Fruit fly (Drosophila melanogaster) whole organism: ENCODE measurements around the gene CG3662.

Experiments used
- CG8478 ChIP-seq: fragments of >200 bp; optimal IDR thresholded peaks from 2 replicates; lab custom pipeline; 2018; ENCODE audit warnings: inconsistent platforms
- Dll ChIP-seq: fragments of >200 bp; optimal IDR thresholded peaks from 2 replicates; lab custom pipeline; 2017
- EcR ChIP-seq, 2 experiments: fragments of >200 bp; optimal IDR thresholded peaks; 2 replicates each; lab custom pipeline; 2017; ENCODE audit warnings: missing biosample characterization in 2 of 2, missing genetic modification characterization in 2 of 2, missing genetic modification reagents in 2 of 2
- pan ChIP-seq: fragments of >200 bp; optimal IDR thresholded peaks from 2 replicates; lab custom pipeline; 2017
- psq ChIP-seq: fragments of >200 bp; optimal IDR thresholded peaks from 2 replicates; lab custom pipeline; 2017
- usp ChIP-seq: fragments of >200 bp; optimal IDR thresholded peaks from 2 replicates; lab custom pipeline; 2017; ENCODE audit warnings: missing biosample characterization, missing genetic modification characterization, mixed read lengths

Gene CG3662

DNA sequence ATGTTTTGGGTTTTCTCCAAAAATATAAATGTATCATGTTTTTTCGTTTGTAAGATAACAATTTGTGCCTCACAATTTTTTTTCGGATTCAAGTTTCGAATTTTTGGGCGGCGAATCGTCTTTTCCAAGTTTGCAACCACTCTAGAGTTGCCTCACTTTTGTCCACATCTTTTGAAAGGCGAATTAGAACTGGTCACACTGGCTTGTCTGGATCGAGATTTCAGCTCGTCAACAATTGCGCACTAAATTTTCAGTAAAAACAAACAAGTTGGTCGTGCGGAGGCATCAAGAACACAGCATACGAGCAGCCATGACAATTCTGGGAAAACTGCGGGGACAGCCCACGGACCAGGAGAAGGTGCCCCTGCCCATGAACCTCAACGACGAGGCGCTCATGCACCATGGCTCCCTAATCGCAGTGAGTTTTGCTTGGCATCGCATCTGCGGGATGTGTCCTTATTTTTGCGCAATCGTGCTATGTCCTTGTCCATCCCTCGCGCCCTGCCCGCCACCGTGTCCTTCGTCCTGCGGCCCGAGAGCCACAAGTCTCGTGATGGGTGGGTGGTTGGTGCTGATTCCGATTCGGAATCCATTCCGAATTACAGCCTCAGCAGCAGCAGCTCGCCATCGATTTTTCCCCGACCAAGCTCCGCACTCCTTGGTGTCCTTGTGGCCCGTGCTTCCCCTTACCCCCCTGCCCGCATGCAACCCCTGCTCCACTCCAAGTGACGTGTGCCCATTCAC is at the start of gene CG3662:
TSS of gene CG3662 (plus strand) at position 48 of the 744 bp plus-strand sequence.
- TF ChIP-seq usp (GFP tag; lab: Kevin White, UChicago): no peak
- no peak for TF ChIP-seq EcR (GFP tag; optimal IDR thresholded peaks at IDR 0.05; lab: Kevin White, UChicago)
- no peak for TF ChIP-seq psq (lab: Kevin White, UChicago)
- TF ChIP-seq CG8478 (lab: Kevin White, UChicago): no peak
- no peak for TF ChIP-seq Dll (lab: Kevin White, UChicago)
- no peak for TF ChIP-seq pan (lab: Kevin White, UChicago)

DNA sequence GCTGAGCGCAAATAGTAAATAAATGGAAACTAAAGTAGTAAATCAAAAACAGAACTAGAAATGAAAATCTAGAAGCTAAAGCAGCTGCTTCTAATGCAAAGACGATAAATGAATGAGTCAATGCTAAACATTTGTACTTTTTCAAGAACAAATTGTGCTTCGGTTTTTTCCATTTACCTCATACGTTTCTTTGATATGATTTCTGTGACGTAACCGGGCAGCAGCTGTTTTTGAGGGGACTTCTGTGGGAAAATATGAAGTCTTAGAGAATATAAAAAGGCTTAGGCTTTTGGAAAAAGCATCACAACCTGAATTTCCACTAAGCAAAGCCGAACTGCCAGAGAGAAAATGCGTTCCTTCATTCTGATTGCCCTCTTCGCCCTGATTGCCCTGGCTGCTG is 47.8 kb upstream of the CG3662 start, which contains the start of gene CG12506:
TSS of gene CG12506 (plus strand) at position 301 of the 400 bp plus-strand sequence.
- TF ChIP-seq psq (lab: Kevin White, UChicago) (no peak), EcR (GFP tag; optimal IDR thresholded peaks at IDR 0.05; lab: Kevin White, UChicago) (no peak), pan (lab: Kevin White, UChicago) (no peak), usp (GFP tag; lab: Kevin White, UChicago) (no peak), Dll (lab: Kevin White, UChicago) (no peak), CG8478 (lab: Kevin White, UChicago) (no peak)

DNA sequence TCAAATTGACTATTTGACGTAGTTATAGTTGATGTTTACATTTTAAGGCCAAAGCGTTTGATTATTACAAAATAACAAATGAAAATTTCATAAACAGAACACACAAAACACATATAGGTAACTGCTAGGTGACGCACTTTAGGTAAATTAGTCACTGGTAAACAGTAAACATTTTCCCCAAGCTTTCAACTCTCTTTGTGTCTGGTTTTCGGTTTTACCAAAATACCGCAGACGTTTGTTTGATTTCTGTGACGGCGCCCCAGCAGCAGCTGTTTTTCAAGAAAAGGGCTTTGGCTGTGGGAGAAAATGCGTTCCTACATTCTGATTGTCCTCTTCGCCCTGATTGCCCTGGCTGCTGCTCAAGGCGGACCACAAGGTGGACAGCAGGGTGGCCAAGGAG is 44.9 kb upstream of the CG3662 start, which contains the start of gene CG13946:
TSS of gene CG13946 (plus strand) at position 301 of the 400 bp plus-strand sequence.
- TF ChIP-seq psq (lab: Kevin White, UChicago) (no peak), pan (lab: Kevin White, UChicago) (no peak), CG8478 (lab: Kevin White, UChicago) (no peak), usp (GFP tag; lab: Kevin White, UChicago) (no peak), EcR (GFP tag; optimal IDR thresholded peaks at IDR 0.05; lab: Kevin White, UChicago) (no peak), Dll (lab: Kevin White, UChicago) (no peak)

DNA sequence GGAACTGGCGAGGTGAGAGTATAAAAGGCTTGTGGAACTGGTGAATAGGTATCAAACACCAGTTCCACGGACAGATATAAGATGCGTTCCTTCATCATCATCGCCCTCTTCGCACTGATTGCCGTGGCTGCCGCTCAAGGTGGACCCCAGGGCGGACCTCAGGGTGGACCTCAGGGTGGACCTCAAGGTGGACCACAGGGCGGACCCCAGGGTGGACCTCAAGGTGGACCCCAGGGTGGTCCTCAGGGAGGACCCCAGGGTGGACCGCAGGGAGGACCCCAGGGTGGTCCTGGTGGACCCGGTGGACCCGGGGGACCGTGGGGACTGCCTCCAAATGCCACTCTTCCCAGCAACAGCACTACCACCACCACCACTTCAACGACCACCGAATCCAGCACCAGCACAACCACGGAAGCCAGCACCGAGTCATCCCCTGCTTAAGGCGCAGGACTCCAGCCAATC is 41.9 kb upstream of the CG3662 start, which contains the start of gene CG13947:
TSS of gene CG13947 (plus strand) at position 51 of the 462 bp plus-strand sequence.
- TF ChIP-seq psq (lab: Kevin White, UChicago) (no peak), CG8478 (lab: Kevin White, UChicago) (no peak), usp (GFP tag; lab: Kevin White, UChicago) (no peak), EcR (GFP tag; optimal IDR thresholded peaks at IDR 0.05; lab: Kevin White, UChicago) (no peak), pan (lab: Kevin White, UChicago) (no peak), Dll (lab: Kevin White, UChicago) (no peak)

DNA sequence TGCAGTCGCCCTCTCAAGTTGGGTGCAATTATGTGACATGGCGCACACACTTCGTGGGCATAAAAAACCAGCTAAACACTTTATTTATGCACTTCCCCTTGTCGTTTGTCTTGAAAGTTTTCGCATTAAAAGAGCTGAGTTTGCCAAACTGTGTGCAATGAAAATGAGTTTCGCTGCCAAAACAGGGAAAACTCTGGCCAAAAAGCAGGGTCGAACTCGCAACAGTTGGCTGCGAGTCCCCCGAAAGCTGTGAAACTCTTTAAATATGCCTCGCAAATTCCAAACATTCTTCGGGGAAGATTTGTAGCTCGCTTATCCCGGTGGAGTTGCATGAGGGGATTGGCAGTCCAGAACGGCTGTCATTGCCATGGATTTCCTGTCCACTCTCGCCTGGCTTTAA is 40.9 kb upstream of the CG3662 start, which contains the start of gene Gr21a:
TSS of gene Gr21a (plus strand) at position 301 of the 400 bp plus-strand sequence.
- TF ChIP-seq psq (lab: Kevin White, UChicago): no peak
- no peak for TF ChIP-seq usp (GFP tag; lab: Kevin White, UChicago)
- TF ChIP-seq CG8478 (lab: Kevin White, UChicago): no peak
- no peak for TF ChIP-seq EcR (GFP tag; optimal IDR thresholded peaks at IDR 0.05; lab: Kevin White, UChicago)

DNA sequence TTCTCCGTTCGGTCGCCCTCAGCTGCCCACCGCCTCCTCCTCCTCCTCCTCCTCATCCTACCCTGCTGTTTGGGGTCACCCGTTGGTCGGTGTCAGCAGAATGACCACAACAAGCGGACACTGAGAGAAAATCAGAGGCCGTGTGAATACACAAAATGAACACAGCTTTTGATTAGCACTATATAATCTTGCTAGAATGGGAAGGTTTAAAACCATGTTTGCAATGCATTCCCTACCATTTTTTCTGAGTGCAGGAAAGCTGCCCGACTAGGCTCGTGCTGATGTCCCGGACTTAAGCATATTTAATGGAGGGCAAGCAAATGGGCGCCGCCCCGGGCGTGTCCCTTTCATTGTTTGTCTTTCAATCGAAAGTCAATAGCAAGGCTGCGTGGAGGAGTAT is 40.2 kb upstream of the CG3662 start:
- TF ChIP-seq CG8478 (lab: Kevin White, UChicago) (no peak), psq (lab: Kevin White, UChicago) (no peak), pan (lab: Kevin White, UChicago) (no peak), EcR (GFP tag; optimal IDR thresholded peaks at IDR 0.05; lab: Kevin White, UChicago) (no peak), usp (GFP tag; lab: Kevin White, UChicago) (no peak), Dll (lab: Kevin White, UChicago) (no peak)

DNA sequence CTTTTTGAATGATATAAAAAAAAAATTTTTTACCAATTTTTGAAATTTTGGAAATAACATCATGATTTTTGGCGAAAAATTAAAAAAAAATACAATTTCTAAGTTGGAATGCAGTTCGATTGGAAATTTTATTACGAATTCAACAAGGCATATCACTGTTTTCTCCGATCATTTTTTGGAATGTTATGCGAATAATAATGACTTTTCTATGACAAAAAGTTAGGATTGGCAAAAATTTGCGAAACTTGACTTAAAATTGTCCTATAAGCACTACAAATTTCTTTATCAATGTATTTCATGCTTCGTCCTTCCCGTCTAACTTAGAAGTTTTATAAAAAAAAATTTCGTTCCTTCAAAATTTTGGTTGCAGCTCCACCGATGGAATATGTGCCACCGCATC is 37.1 kb upstream of the CG3662 start, which contains the start of gene CG3544:
TSS of gene CG3544 (plus strand) at position 301 of the 400 bp plus-strand sequence.
- TF ChIP-seq Dll (lab: Kevin White, UChicago): no peak
- TF ChIP-seq EcR (GFP tag; optimal IDR thresholded peaks at IDR 0.05; lab: Kevin White, UChicago): no peak
- TF ChIP-seq psq (lab: Kevin White, UChicago): no peak
- TF ChIP-seq usp (GFP tag; lab: Kevin White, UChicago): no peak
- TF ChIP-seq CG8478 (lab: Kevin White, UChicago): no peak
- no peak for TF ChIP-seq pan (lab: Kevin White, UChicago)

DNA sequence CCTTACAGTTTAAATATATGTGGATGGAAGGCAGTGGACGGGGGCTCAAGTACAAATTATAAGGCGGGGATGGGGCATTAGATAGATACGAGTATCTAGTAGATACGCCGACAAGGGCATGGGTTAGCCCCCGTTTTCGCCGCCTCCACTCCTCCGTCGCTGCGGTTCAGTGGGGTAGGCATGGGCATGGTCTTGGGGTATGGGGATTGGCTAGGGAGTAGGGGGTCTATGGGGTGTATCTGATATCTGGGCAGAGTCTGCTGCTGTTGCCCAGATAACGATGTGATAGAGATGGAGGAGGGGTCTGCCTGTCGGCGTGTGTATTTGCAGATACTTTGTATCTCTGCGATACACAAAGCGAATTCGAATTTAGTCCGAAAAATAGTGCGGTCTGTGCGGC is 31.1 kb upstream of the CG3662 start:
- TF ChIP-seq usp (GFP tag; lab: Kevin White, UChicago): no peak
- no peak for TF ChIP-seq CG8478 (lab: Kevin White, UChicago)
- no peak for TF ChIP-seq EcR (GFP tag; optimal IDR thresholded peaks at IDR 0.05; lab: Kevin White, UChicago)
- no peak for TF ChIP-seq psq (lab: Kevin White, UChicago)
- no peak for TF ChIP-seq Dll (lab: Kevin White, UChicago)
- TF ChIP-seq pan (lab: Kevin White, UChicago): no peak

DNA sequence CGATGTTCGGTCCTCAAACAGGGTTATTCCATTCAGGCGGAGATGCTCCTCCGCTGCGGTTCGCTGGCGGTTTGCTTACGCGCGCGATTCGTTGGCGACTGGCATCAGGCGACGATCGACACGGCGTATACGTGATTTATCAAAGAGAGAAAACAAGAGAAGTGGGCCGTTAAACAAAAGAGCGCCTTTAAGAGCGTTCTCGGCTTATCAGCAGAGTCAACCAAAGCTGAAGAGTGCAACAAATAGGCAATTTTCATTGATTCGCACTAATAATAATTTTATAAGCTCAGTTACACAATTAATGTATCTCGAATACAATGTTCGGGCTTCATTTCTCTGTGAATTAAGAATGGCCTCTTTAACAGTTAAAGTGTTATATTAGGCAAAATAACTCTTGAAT is 30.4 kb upstream of the CG3662 start, which contains the start of gene Pkg21D:
TSS of gene Pkg21D (minus strand) at position 101 of the 400 bp plus-strand sequence.
- TF ChIP-seq psq (lab: Kevin White, UChicago): no peak
- no peak for TF ChIP-seq EcR (GFP tag; optimal IDR thresholded peaks at IDR 0.05; lab: Kevin White, UChicago)
- no peak for TF ChIP-seq CG8478 (lab: Kevin White, UChicago)
- TF ChIP-seq pan (lab: Kevin White, UChicago): no peak
- no peak for TF ChIP-seq usp (GFP tag; lab: Kevin White, UChicago)
- TF ChIP-seq Dll (lab: Kevin White, UChicago): no peak

DNA sequence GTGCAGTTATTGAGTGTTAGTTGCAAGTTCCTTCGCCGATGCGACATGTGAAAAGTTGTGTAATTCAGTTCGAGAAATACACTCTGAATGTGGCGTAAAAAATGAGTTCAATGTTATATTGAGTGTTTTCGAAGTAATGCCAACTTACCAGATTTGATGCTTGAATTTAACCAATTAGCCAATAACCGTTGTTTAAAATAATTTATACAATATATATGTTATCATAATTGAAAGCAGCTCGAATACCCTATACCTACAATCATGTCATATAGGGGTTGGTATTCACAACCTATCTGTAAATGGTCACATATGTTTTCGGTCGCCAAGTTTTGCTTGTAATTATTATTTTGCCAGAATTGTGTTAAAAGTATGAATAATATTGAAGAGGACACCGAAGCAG is 10.8 kb upstream of the CG3662 start, which contains the start of gene Nnf1b:
TSS of gene Nnf1b (plus strand) at position 301 of the 400 bp plus-strand sequence.
- TF ChIP-seq Dll (lab: Kevin White, UChicago): no peak
- no peak for TF ChIP-seq pan (lab: Kevin White, UChicago)
- TF ChIP-seq psq (lab: Kevin White, UChicago): no peak
- TF ChIP-seq CG8478 (lab: Kevin White, UChicago): no peak
- no peak for TF ChIP-seq EcR (GFP tag; optimal IDR thresholded peaks at IDR 0.05; lab: Kevin White, UChicago)
- no peak for TF ChIP-seq usp (GFP tag; lab: Kevin White, UChicago)

DNA sequence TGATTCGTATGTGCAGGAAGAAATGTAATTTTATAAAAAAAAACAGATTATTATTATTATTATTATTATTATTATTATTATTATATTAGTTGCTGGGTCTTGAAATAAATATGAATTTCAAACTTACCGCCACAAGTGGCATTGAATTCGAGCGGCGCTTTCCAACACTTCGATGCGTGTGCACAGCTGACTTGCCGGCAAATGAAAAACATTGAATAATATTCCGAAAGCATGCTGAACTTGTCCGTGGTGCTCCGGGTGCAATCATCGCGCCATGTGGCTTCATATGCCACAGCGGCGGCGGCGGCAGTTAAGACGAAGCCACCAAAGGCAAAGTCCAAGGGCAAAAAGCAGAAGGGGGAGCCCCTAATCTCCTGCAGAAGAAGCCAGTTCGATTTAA is 9.7 kb upstream of the CG3662 start, which contains the start of gene Dbp21E2:
TSS of gene Dbp21E2 (plus strand) at position 180 of the 400 bp plus-strand sequence.
- TF ChIP-seq psq (lab: Kevin White, UChicago): no peak
- no peak for TF ChIP-seq pan (lab: Kevin White, UChicago)
- no peak for TF ChIP-seq usp (GFP tag; lab: Kevin White, UChicago)
- TF ChIP-seq CG8478 (lab: Kevin White, UChicago): no peak
- no peak for TF ChIP-seq EcR (GFP tag; optimal IDR thresholded peaks at IDR 0.05; lab: Kevin White, UChicago)
- TF ChIP-seq Dll (lab: Kevin White, UChicago): no peak
